Fruit fly (Drosophila melanogaster): ENCODE measurements around the gene Spt6.

- TF ChIP-seq bab1 (GFP tag; optimal IDR thresholded peaks at IDR 0.05) = no peak
- TF ChIP-seq CG12768 (GFP tag; optimal IDR thresholded peaks at IDR 0.05) = no peak
These were observed 43.9 kb downstream of the Spt6 start for dm6 chrX:6311516-6311915.
